Worm (Caenorhabditis elegans) whole organism, late embryonic: ENCODE results near the gene nas-1.

Experiments used
- F13H6.1 ChIP-seq: sonication (generic microtip); optimal IDR thresholded peaks from 2 replicates; lab custom pipeline; 2016; ENCODE audit warnings: missing genetic modification characterization, missing compliant biosample characterization
- K09A11.1 ChIP-seq: sonication (generic microtip); optimal IDR thresholded peaks from 2 replicates; lab custom pipeline; 2017; ENCODE audit warnings: antibody characterized with exemption, mild to moderate bottlenecking, missing genetic modification characterization, missing compliant biosample characterization; ENCODE audit not compliant: insufficient read depth
- T23F11.4 ChIP-seq: fragments of 200-800 bp; sonication (Bioruptor generic); optimal IDR thresholded peaks from 2 replicates; lab custom pipeline; 2018; ENCODE audit warnings: mild to moderate bottlenecking, missing genetic modification characterization, missing compliant biosample characterization
- Y22D7AL.16 ChIP-seq: sonication (generic microtip); optimal IDR thresholded peaks from 2 replicates; lab custom pipeline; 2016; ENCODE audit warnings: missing genetic modification characterization, missing compliant biosample characterization
- ama-1 ChIP-seq: fragments of 150-350 bp; optimal IDR thresholded peaks from 2 replicates; lab custom pipeline; 2014
- ceh-48 ChIP-seq: sonication (generic microtip); optimal IDR thresholded peaks from 2 replicates; lab custom pipeline; 2016; ENCODE audit warnings: missing genetic modification characterization, inconsistent platforms, missing compliant biosample characterization
- dmd-4 ChIP-seq: sonication (generic microtip); optimal IDR thresholded peaks from 2 replicates; lab custom pipeline; 2016; ENCODE audit warnings: borderline replicate concordance, missing genetic modification characterization, missing compliant biosample characterization
- eyg-1 ChIP-seq: sonication (generic microtip); optimal IDR thresholded peaks from 2 replicates; lab custom pipeline; 2016; ENCODE audit warnings: missing genotype, missing genetic modification characterization, missing compliant biosample characterization
- gmeb-2 ChIP-seq: sonication (generic microtip); optimal IDR thresholded peaks from 2 replicates; lab custom pipeline; 2016; ENCODE audit warnings: missing genetic modification characterization, inconsistent platforms, missing compliant biosample characterization
- hlh-15 ChIP-seq: sonication (generic microtip); optimal IDR thresholded peaks from 2 replicates; lab custom pipeline; 2016; ENCODE audit warnings: missing genetic modification characterization, missing compliant biosample characterization
- odd-2 ChIP-seq: sonication (generic microtip); optimal IDR thresholded peaks from 2 replicates; lab custom pipeline; 2017; ENCODE audit warnings: antibody characterized with exemption, mild to moderate bottlenecking, missing genetic modification characterization, missing compliant biosample characterization
- sdc-2 ChIP-seq: sonication (generic microtip); optimal IDR thresholded peaks from 2 replicates; lab custom pipeline; 2016; ENCODE audit warnings: missing genotype, missing genetic modification characterization, missing compliant biosample characterization
- sox-2 ChIP-seq: fragments of 200-800 bp; sonication (Bioruptor generic); IDR thresholded peaks from 2 replicates; pipeline ENCODE4 v1.3.6; 2022; ENCODE audit warnings: missing genetic modification reagents, missing genetic modification characterization, missing compliant biosample characterization
- tbx-2 ChIP-seq: sonication (generic microtip); optimal IDR thresholded peaks from 2 replicates; lab custom pipeline; 2016; ENCODE audit warnings: missing genetic modification characterization, missing compliant biosample characterization
- tbx-7 ChIP-seq: sonication (generic microtip); optimal IDR thresholded peaks from 2 replicates; lab custom pipeline; 2016; ENCODE audit warnings: missing genotype, missing genetic modification characterization, missing compliant biosample characterization
- unc-3 ChIP-seq, 2 experiments: fragments of 200-800 bp in 1 of 2; sonication (Bioruptor generic) in 1 of 2; sonication (generic microtip) in 1 of 2; conservative IDR thresholded peaks in 1 of 2; optimal IDR thresholded peaks in 1 of 2; 2 replicates each; pipeline versions ENCODE4 v1.3.6 to Lab custom; 2016 to 2022; ENCODE audit warnings: missing compliant biosample characterization in 2 of 2, missing genetic modification characterization in 2 of 2, missing genetic modification reagents in 1 of 2

Gene nas-1

ce11 chrIII:13457305-13457704, 51.7 kb downstream of the nas-1 start:
- TF ChIP-seq dmd-4 (tag; lab: Kevin White, UChicago) = no peak
- TF ChIP-seq tbx-7 (tag; lab: Kevin White, UChicago) = no peak
- TF ChIP-seq tbx-2 (tag; lab: Kevin White, UChicago) = no peak
- no peak for TF ChIP-seq sdc-2 (tag; lab: Kevin White, UChicago)
- no peak for TF ChIP-seq ceh-48 (tag; lab: Kevin White, UChicago)
- no peak for TF ChIP-seq hlh-15 (tag; lab: Kevin White, UChicago)
- no peak for TF ChIP-seq ama-1 (lab: Kevin White, UChicago)
- TF ChIP-seq unc-3 (GFP tag; conservative IDR thresholded peaks at IDR 0.05; lab: Robert Waterston, UW) = no peak
- TF ChIP-seq unc-3 (tag; optimal IDR thresholded peaks at IDR 0.05; lab: Kevin White, UChicago) = no peak
- TF ChIP-seq Y22D7AL.16 (tag; lab: Kevin White, UChicago) = no peak
- TF ChIP-seq sox-2 = no peak
- no peak for TF ChIP-seq T23F11.4
- no peak for TF ChIP-seq K09A11.1
- no peak for TF ChIP-seq eyg-1
- TF ChIP-seq odd-2 = no peak
- no peak for TF ChIP-seq F13H6.1 (tag; lab: Kevin White, UChicago)
- TF ChIP-seq gmeb-2 = no peak
